Worm (Caenorhabditis elegans): ENCODE results near the gene ppfr-4.

DNA sequence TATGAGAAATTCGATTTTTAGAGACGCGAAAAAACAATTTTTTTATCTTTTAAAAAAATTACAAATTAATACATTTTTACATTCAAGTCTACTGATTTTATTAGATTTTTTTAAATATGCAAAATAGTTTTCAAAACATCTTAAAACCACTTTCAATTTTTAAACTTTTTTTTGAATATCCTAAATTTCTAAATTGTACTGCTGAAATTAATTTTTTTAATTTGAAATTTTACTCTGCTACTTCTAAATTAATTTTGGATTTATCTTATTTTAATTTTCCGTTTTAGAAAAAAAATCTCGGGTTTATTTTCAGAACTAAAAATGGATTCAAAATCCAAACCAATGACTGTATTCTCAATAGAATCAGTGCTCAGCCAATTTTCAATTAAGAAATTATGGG is 40.7 kb upstream of the ppfr-4 start, which contains the start of gene Y71H2B.8:
- TF ChIP-seq B0019.2 (GFP tag; conservative IDR thresholded peaks at IDR 0.05) (no peak), ztf-26 (tag; optimal IDR thresholded peaks at IDR 0.05) (no peak), ama-1 (optimal IDR thresholded peaks at IDR 0.05) (no peak), ama-1 (GFP tag; optimal IDR thresholded peaks at IDR 0.05) (no peak), snpc-4 (GFP tag; optimal IDR thresholded peaks at IDR 0.05) (no peak), snpc-4 (tag; optimal IDR thresholded peaks at IDR 0.05) (no peak), ekl-4 (GFP tag; IDR thresholded peaks at IDR 0.05) (no peak), Y56A3A.18 (GFP tag; IDR thresholded peaks at IDR 0.05) (no peak)
